Worm (Caenorhabditis elegans): ENCODE measurements around the gene sri-6.
A peak's percentile ranks its signal among the peaks of the same experiment; 100 is the strongest.

DNA sequence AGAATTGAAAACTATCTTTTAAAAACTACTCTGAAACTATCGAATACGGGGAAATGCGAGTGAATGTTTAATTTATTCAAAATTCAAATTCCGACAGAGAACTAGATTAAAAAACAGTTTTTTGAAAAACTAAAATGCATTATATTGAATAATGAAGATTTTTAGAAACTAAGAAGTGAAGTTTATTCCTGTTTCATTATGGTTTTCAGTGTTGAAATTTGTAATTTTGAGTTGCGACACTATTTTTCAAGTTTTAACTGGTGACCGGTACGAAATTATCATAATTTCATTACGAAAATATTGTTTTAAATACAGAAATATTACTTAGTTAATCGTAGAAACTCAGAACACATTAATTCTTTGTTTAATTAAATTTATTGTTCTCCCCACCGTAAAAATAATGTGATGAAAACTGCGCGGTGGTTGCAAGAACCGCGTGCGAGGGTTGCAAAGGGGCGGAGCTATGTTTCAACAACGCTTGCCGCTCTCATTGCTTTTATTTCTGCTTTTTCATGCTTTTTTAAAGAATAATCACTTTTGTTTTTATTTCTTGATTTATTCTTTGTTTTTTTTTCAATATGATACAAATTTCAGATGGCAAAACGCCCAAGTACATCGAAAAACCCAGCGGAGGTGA lies 9.2 kb upstream of the sri-6 start, which contains the start of gene him-17:
- TF ChIP-seq unc-62 (GFP tag; optimal IDR thresholded peaks at IDR 0.05) (no peak), ztf-11 (tag; optimal IDR thresholded peaks at IDR 0.05) (no peak), C34F6.9 (tag; optimal IDR thresholded peaks at IDR 0.05) (peak; percentile 22), egl-27 (tag; optimal IDR thresholded peaks at IDR 0.05) (no peak)
